Worm (Caenorhabditis elegans) whole organism, early embryonic: Measurements from ENCODE around the gene R13A5.10.

Experiments
- ama-1 ChIP-seq: fragments of 150-350 bp; optimal IDR thresholded peaks from 2 replicates; lab custom pipeline; 2014
- ceh-13 ChIP-seq: fragments of 200-800 bp; sonication (Bioruptor generic); optimal IDR thresholded peaks from 2 replicates; lab custom pipeline; 2018; ENCODE audit warnings: mild to moderate bottlenecking, missing genetic modification characterization, missing compliant biosample characterization
- flt-1 ChIP-seq: fragments of 200-800 bp; sonication (Bioruptor generic); IDR thresholded peaks from 2 replicates; pipeline ENCODE4 v1.3.6; 2022; ENCODE audit warnings: missing genetic modification characterization, missing compliant biosample characterization
- hmg-4 ChIP-seq: fragments of 200-800 bp; sonication (Bioruptor generic); optimal IDR thresholded peaks from 2 replicates; lab custom pipeline; 2018; ENCODE audit warnings: mild to moderate bottlenecking, missing genetic modification characterization, missing compliant biosample characterization
- tbx-11 ChIP-seq: fragments of 200-800 bp; sonication (Bioruptor generic); IDR thresholded peaks from 2 replicates; pipeline ENCODE4 v1.3.6; 2022; ENCODE audit warnings: missing genetic modification characterization, missing compliant biosample characterization
- tbx-37 ChIP-seq: fragments of 200-800 bp; sonication (Bioruptor generic); conservative IDR thresholded peaks from 2 replicates; pipeline ENCODE4 v1.3.6; 2022; ENCODE audit warnings: missing genetic modification reagents, missing genetic modification characterization, missing compliant biosample characterization
- tra-4 ChIP-seq: sonication (generic microtip); optimal IDR thresholded peaks from 2 replicates; lab custom pipeline; 2017; ENCODE audit warnings: missing genetic modification characterization, missing compliant biosample characterization

DNA sequence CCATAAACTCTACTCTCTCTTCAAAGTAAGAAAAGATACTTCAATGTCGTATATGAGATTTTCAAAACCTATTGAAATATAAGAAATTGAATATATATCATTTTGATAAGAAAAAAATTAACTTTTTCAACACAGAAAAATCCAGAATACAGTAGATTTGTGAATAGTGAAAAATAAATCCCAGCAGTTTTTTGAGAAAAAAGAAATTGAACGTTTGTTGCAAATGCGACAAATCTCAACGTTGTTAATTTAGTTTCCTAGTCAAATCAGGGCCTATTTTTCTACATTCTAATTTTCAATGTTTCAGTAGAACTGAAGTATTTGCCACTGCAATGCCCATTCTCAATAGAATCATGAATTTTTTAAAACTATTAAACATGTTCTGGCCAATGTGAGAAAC is 31.7 kb upstream of the R13A5.10 start, which contains the start of gene T04A6.2:
- TF ChIP-seq ama-1 (no peak), tbx-11 (GFP tag; lab: Robert Waterston, UW) (no peak), tbx-37 (no peak), flt-1 (GFP tag; lab: Robert Waterston, UW) (no peak), tra-4 (tag; lab: Kevin White, UChicago) (no peak), ceh-13 (GFP tag; lab: Kevin White, UChicago) (no peak), hmg-4 (GFP tag; lab: Kevin White, UChicago) (no peak)
